Fruit fly (Drosophila melanogaster) whole organism, embryonic: ENCODE results near the gene Exn.
A peak's percentile ranks its signal among the peaks of the same experiment; 100 is the strongest.

Experiments used
- Abd-B ChIP-seq: fragments of 200-800 bp; sonication (Bioruptor generic); optimal IDR thresholded peaks from 2 replicates; lab custom pipeline; 2018; ENCODE audit warnings: missing biosample characterization, mild to moderate bottlenecking, missing genetic modification characterization, moderate library complexity
- Bgb ChIP-seq: fragments of 200-800 bp; sonication (Bioruptor generic); IDR thresholded peaks from 2 replicates; pipeline ENCODE4 v1.3.6; 2022; ENCODE audit warnings: missing biosample characterization, missing genetic modification characterization; ENCODE audit not compliant: partially characterized antibody
- CG1024 ChIP-seq: fragments of 200-800 bp; sonication (Bioruptor generic); IDR thresholded peaks from 2 replicates; pipeline ENCODE4 v1.3.6; 2022; ENCODE audit warnings: missing biosample characterization, missing genetic modification characterization
- CG13287 ChIP-seq: fragments of 200-800 bp; sonication (Bioruptor generic); IDR thresholded peaks from 2 replicates; pipeline ENCODE4 v1.3.6; 2022; ENCODE audit warnings: missing biosample characterization, missing genetic modification characterization; ENCODE audit not compliant: partially characterized antibody
- CG13296 ChIP-seq: fragments of 200-800 bp; sonication (Bioruptor generic); optimal IDR thresholded peaks from 3 replicates; lab custom pipeline; 2018; ENCODE audit warnings: missing biosample characterization, mild to moderate bottlenecking, missing genetic modification characterization
- CG13424 ChIP-seq: fragments of 200-800 bp; sonication (Bioruptor generic); optimal IDR thresholded peaks from 2 replicates; lab custom pipeline; 2019; ENCODE audit warnings: missing biosample characterization, mild to moderate bottlenecking, missing genetic modification characterization, moderate library complexity
- CG14710 ChIP-seq: fragments of 200-800 bp; sonication (Bioruptor generic); optimal IDR thresholded peaks from 3 replicates; lab custom pipeline; 2019; ENCODE audit warnings: missing biosample characterization, mild to moderate bottlenecking, missing genetic modification characterization, moderate library complexity
- CG2199 ChIP-seq: fragments of 200-800 bp; sonication (Bioruptor generic); IDR thresholded peaks from 3 replicates; pipeline ENCODE4 v1.3.6; 2022; ENCODE audit warnings: missing biosample characterization, missing genetic modification characterization
- CG31365 ChIP-seq: fragments of 200-800 bp; sonication (Bioruptor generic); optimal IDR thresholded peaks from 2 replicates; lab custom pipeline; 2018; ENCODE audit warnings: missing biosample characterization, mild to moderate bottlenecking, missing genetic modification characterization
- CG34422 ChIP-seq: fragments of 200-800 bp; sonication (Bioruptor generic); IDR thresholded peaks from 3 replicates; pipeline ENCODE4 v1.3.6; 2022; ENCODE audit warnings: missing biosample characterization, missing genetic modification characterization
- CG4282 ChIP-seq: fragments of 200-800 bp; sonication (Bioruptor generic); optimal IDR thresholded peaks from 2 replicates; lab custom pipeline; 2016; ENCODE audit warnings: missing biosample characterization, missing genetic modification characterization
- CG4820 ChIP-seq: fragments of 200-800 bp; sonication (Bioruptor generic); optimal IDR thresholded peaks from 3 replicates; lab custom pipeline; 2016; ENCODE audit warnings: missing biosample characterization, missing genetic modification characterization
- CG8359 ChIP-seq: fragments of 200-800 bp; sonication (Bioruptor generic); optimal IDR thresholded peaks from 2 replicates; lab custom pipeline; 2017; ENCODE audit warnings: missing biosample characterization, mild to moderate bottlenecking, missing genetic modification characterization, borderline replicate concordance
- CG8478 ChIP-seq: fragments of >200 bp; optimal IDR thresholded peaks from 2 replicates; lab custom pipeline; 2018
- CG8924 ChIP-seq: fragments of 200-800 bp; optimal IDR thresholded peaks from 3 replicates; lab custom pipeline; 2019; ENCODE audit warnings: missing biosample characterization, mild to moderate bottlenecking, missing genetic modification characterization, moderate library complexity
- CG9932 ChIP-seq: fragments of 200-800 bp; sonication (Bioruptor generic); IDR thresholded peaks from 2 replicates; pipeline ENCODE4 v1.3.6; 2022; ENCODE audit warnings: missing biosample characterization, missing genetic modification characterization
- Doc3 ChIP-seq: fragments of 200-800 bp; sonication (Bioruptor generic); IDR thresholded peaks from 3 replicates; pipeline ENCODE4 v1.3.6; 2022; ENCODE audit warnings: missing biosample characterization, missing genetic modification characterization; ENCODE audit not compliant: partially characterized antibody
- Gsc ChIP-seq: fragments of 200-800 bp; sonication (Bioruptor generic); IDR thresholded peaks from 2 replicates; pipeline ENCODE4 v1.3.6; 2022; ENCODE audit warnings: missing biosample characterization, missing genetic modification characterization
- HmgZ ChIP-seq: fragments of 200-800 bp; sonication (Bioruptor generic); optimal IDR thresholded peaks from 2 replicates; lab custom pipeline; 2018; ENCODE audit warnings: missing biosample characterization, mild to moderate bottlenecking, missing genetic modification characterization
- Hmr ChIP-seq: fragments of 200-800 bp; sonication (Bioruptor generic); optimal IDR thresholded peaks from 3 replicates; lab custom pipeline; 2017; ENCODE audit warnings: mild to moderate bottlenecking, missing biosample characterization, missing genetic modification reagents, missing genetic modification characterization
- Lhr ChIP-seq: fragments of 200-800 bp; sonication (Bioruptor generic); optimal IDR thresholded peaks from 3 replicates; lab custom pipeline; 2017; ENCODE audit warnings: mild to moderate bottlenecking, missing biosample characterization, missing genetic modification reagents, missing genetic modification characterization
- NFAT ChIP-seq: fragments of 200-800 bp; sonication (Bioruptor generic); IDR thresholded peaks from 2 replicates; pipeline ENCODE4 v1.3.6; 2022; ENCODE audit warnings: missing biosample characterization, missing genetic modification characterization
- Oaz ChIP-seq: fragments of 200-800 bp; sonication (Bioruptor generic); IDR thresholded peaks from 2 replicates; pipeline ENCODE4 v1.3.6; 2022; ENCODE audit warnings: missing biosample characterization, missing genetic modification characterization
- Opbp ChIP-seq: fragments of 200-800 bp; sonication (Bioruptor generic); IDR thresholded peaks from 3 replicates; pipeline ENCODE4 v1.3.6; 2022; ENCODE audit warnings: missing biosample characterization, missing genetic modification characterization; ENCODE audit not compliant: partially characterized antibody
- Ptx1 ChIP-seq: fragments of 200-800 bp; sonication (Bioruptor generic); IDR thresholded peaks from 2 replicates; pipeline ENCODE4 v1.3.6; 2022; ENCODE audit warnings: missing biosample characterization, missing genetic modification characterization
- Rfx ChIP-seq: fragments of 200-800 bp; sonication (Bioruptor generic); IDR thresholded peaks from 2 replicates; pipeline ENCODE4 v1.3.6; 2022; ENCODE audit warnings: missing biosample characterization, missing genetic modification characterization
- al ChIP-seq: fragments of 200-800 bp; sonication (Bioruptor generic); IDR thresholded peaks from 2 replicates; pipeline ENCODE4 v1.3.6; 2022; ENCODE audit warnings: missing biosample characterization, missing genetic modification characterization
- bbx ChIP-seq: fragments of 200-800 bp; sonication (Bioruptor generic); IDR thresholded peaks from 2 replicates; pipeline ENCODE4 v1.3.6; 2022; ENCODE audit warnings: missing biosample characterization, missing genetic modification characterization; ENCODE audit not compliant: partially characterized antibody
- br ChIP-seq: fragments of >200 bp; optimal IDR thresholded peaks from 2 replicates; lab custom pipeline; 2017
- cad ChIP-seq: fragments of >200 bp; optimal IDR thresholded peaks from 2 replicates; lab custom pipeline; 2017; ENCODE audit warnings: missing biosample characterization, missing genetic modification characterization
- cg ChIP-seq: fragments of 200-800 bp; sonication (Bioruptor generic); optimal IDR thresholded peaks from 3 replicates; lab custom pipeline; 2019; ENCODE audit warnings: missing biosample characterization, mild to moderate bottlenecking, missing genetic modification characterization, moderate library complexity
- chinmo ChIP-seq: fragments of 200-800 bp; sonication (Bioruptor generic); IDR thresholded peaks from 4 replicates; pipeline ENCODE4 v1.3.6; 2022; ENCODE audit warnings: missing biosample characterization, missing genetic modification characterization; ENCODE audit not compliant: partially characterized antibody
- crol ChIP-seq: fragments of 200-800 bp; sonication (Bioruptor generic); IDR thresholded peaks from 2 replicates; pipeline ENCODE4 v1.3.6; 2022; ENCODE audit warnings: missing biosample characterization, missing genetic modification characterization
- dpn ChIP-seq, 2 experiments: fragments of 200-800 bp; sonication (Bioruptor generic); optimal IDR thresholded peaks; 3 replicates each; lab custom pipeline; 2016; ENCODE audit warnings: missing biosample characterization in 2 of 2, missing genetic modification characterization in 2 of 2
- gce ChIP-seq: fragments of 200-800 bp; sonication (Bioruptor generic); IDR thresholded peaks from 3 replicates; pipeline ENCODE4 v1.3.6; 2022; ENCODE audit warnings: missing biosample characterization, missing genetic modification characterization
- grau ChIP-seq: fragments of 200-800 bp; optimal IDR thresholded peaks from 3 replicates; lab custom pipeline; 2019; ENCODE audit warnings: missing biosample characterization, mild to moderate bottlenecking, missing genetic modification characterization, moderate library complexity
- h ChIP-seq: fragments of >200 bp; optimal IDR thresholded peaks from 2 replicates; lab custom pipeline; 2017
- hkb ChIP-seq, 2 experiments: fragments of 200-800 bp in 1 of 2; fragments of >200 bp in 1 of 2; sonication (Bioruptor generic) in 1 of 2; IDR thresholded peaks in 1 of 2; optimal IDR thresholded peaks in 1 of 2; 2 replicates each; pipeline versions ENCODE4 v1.3.6 to Lab custom; 2017 to 2022; ENCODE audit warnings: missing biosample characterization in 1 of 2, missing genetic modification characterization in 1 of 2
- knrl ChIP-seq: fragments of 200-800 bp; sonication (Bioruptor generic); IDR thresholded peaks from 3 replicates; pipeline ENCODE4 v1.3.6; 2022; ENCODE audit warnings: missing biosample characterization, missing genetic modification characterization; ENCODE audit not compliant: partially characterized antibody
- lbe ChIP-seq: fragments of 200-800 bp; sonication (Bioruptor generic); optimal IDR thresholded peaks from 2 replicates; lab custom pipeline; 2016; ENCODE audit warnings: missing biosample characterization, mild to moderate bottlenecking, missing genetic modification characterization
- nom ChIP-seq: fragments of 200-800 bp; sonication (Bioruptor generic); optimal IDR thresholded peaks from 2 replicates; lab custom pipeline; 2017; ENCODE audit warnings: missing biosample characterization, missing genetic modification characterization, mild to moderate bottlenecking, moderate library complexity, missing genetic modification reagents
- pita ChIP-seq: fragments of 200-800 bp; sonication (Bioruptor generic); optimal IDR thresholded peaks from 2 replicates; lab custom pipeline; 2017; ENCODE audit warnings: missing biosample characterization, mild to moderate bottlenecking, missing genetic modification characterization
- pzg ChIP-seq: fragments of 200-800 bp; sonication (Bioruptor generic); optimal IDR thresholded peaks from 3 replicates; lab custom pipeline; 2018; ENCODE audit warnings: missing biosample characterization, mild to moderate bottlenecking, missing genetic modification characterization, moderate library complexity
- vvl ChIP-seq: fragments of 200-800 bp; sonication (Bioruptor generic); IDR thresholded peaks from 2 replicates; pipeline ENCODE4 v1.3.6; 2022; ENCODE audit warnings: missing biosample characterization, missing genetic modification characterization
- wek ChIP-seq: fragments of 200-800 bp; sonication (Bioruptor generic); optimal IDR thresholded peaks from 3 replicates; lab custom pipeline; 2018; ENCODE audit warnings: missing biosample characterization, mild to moderate bottlenecking, missing genetic modification characterization, moderate library complexity
- z ChIP-seq: fragments of 200-800 bp; sonication (Bioruptor generic); IDR thresholded peaks from 3 replicates; pipeline ENCODE4 v1.3.6; 2022; ENCODE audit warnings: missing biosample characterization, missing genetic modification characterization

The Exn gene

dm6 chr3L:16922952-16923351 lies 46.9 kb upstream of the Exn start, which contains the start of gene CG13028:
TSS of gene CG13028 (plus strand) at chr3L:16923252.
- TF ChIP-seq chinmo (0 out of 4 replicates have a peak, but pooled peaks have one; percentile 35), wek (GFP tag; lab: Kevin White, UChicago) (peak; percentile 12), CG4282 (GFP tag; lab: Kevin White, UChicago) (no peak), vvl (0 out of 2 replicates have a peak, but pooled peaks have one; percentile 22), Ptx1 (GFP tag; lab: Robert Waterston, UW) (no peak), Hmr (GFP tag; lab: Kevin White, UChicago) (no peak), z (GFP tag; lab: Robert Waterston, UW) (peak; percentile 88), cad (GFP tag; lab: Kevin White, UChicago) (no peak), CG8924 (tag; lab: Kevin White, UChicago) (no peak), CG31365 (tag; lab: Kevin White, UChicago) (no peak), CG1024 (no peak), lbe (GFP tag; lab: Kevin White, UChicago) (no peak), CG4820 (GFP tag; lab: Kevin White, UChicago) (no peak), Gsc (no peak), pzg (GFP tag; lab: Kevin White, UChicago) (no peak), bbx (GFP tag; lab: Robert Waterston, UW) (no peak)

- peak; percentile 62 for TF ChIP-seq nom (GFP tag; lab: Kevin White, UChicago)
- no peak for TF ChIP-seq h
Measured at dm6 chr3L:16927375-16927774, 42.4 kb upstream of the Exn start, which contains the start of gene CG13023. TSS of gene CG13023 (minus strand) at chr3L:16927434.

DNA sequence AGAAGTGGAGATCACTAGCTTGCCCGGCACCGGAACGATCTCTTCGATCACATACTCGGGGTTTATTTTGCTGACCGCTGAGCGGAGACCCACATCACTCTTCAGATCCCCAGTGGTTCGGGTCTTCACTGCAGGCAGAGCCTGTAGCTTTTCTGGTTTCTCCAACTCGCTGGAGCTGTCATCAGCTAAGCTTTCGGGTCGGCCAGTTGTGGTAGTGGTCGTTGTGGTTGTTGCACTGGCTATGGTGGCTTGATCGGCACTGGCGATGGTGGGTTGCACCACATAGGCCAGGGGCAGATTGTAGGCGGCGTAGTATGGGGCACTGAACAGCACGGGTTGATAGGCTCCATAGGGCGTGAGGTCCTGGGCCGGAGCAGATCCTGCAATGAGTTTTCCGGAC lies 39.3 kb upstream of the Exn start:
- TF ChIP-seq CG14710 (peak; percentile 2), Lhr (GFP tag; lab: Kevin White, UChicago) (peak; percentile 52), crol (peak; percentile 45), dpn (GFP tag; optimal IDR thresholded peaks at IDR 0.05; lab: Kevin White, UChicago) (no peak), CG13287 (GFP tag; lab: Robert Waterston, UW) (peak; percentile 62; the same call in 1 of the 2 replicates), knrl (GFP tag; lab: Robert Waterston, UW) (0 out of 3 replicates have a peak, but pooled peaks have one; percentile 43), cg (GFP tag; lab: Kevin White, UChicago) (peak; percentile 8), al (no peak), Rfx (peak; percentile 38; the same call in 1 of the 2 replicates), CG13296 (GFP tag; lab: Kevin White, UChicago) (no peak), pzg (GFP tag; lab: Kevin White, UChicago) (peak; percentile 25), CG8359 (GFP tag; lab: Kevin White, UChicago) (no peak), CG13424 (tag; lab: Kevin White, UChicago) (no peak), NFAT (GFP tag; lab: Robert Waterston, UW) (peak; percentile 35; the same call in 1 of the 2 replicates), pita (peak; percentile 73), hkb (optimal IDR thresholded peaks at IDR 0.05; lab: Kevin White, UChicago) (peak; percentile 36), hkb (GFP tag; IDR thresholded peaks at IDR 0.05; lab: Robert Waterston, UW) (no peak), HmgZ (tag; lab: Kevin White, UChicago) (peak; percentile 74), Abd-B (GFP tag; lab: Kevin White, UChicago) (no peak), Hmr (GFP tag; lab: Kevin White, UChicago) (peak; percentile 26), CG2199 (0 out of 3 replicates have a peak, but pooled peaks have one; percentile 13), Bgb (0 out of 2 replicates have a peak, but pooled peaks have one; percentile 20), Opbp (GFP tag; lab: Robert Waterston, UW) (peak; percentile 50; the same call in 1 of the 3 replicates), grau (tag; lab: Kevin White, UChicago) (no peak), br (lab: Kevin White, UChicago) (no peak), gce (GFP tag; lab: Robert Waterston, UW) (peak; percentile 48; the same call in 1 of the 3 replicates), CG8478 (peak; percentile 77), Doc3 (no peak), Oaz (0 out of 2 replicates have a peak, but pooled peaks have one; percentile 32), CG34422 (0 out of 3 replicates have a peak, but pooled peaks have one; percentile 16), CG9932 (peak; percentile 28; the same call in 1 of the 2 replicates)
